Fruit fly (Drosophila melanogaster) whole organism, embryonic: Measurements from ENCODE around the gene lin-28.

Experiments
- ATbp ChIP-seq: fragments of 200-800 bp; sonication (Bioruptor generic); optimal IDR thresholded peaks from 2 replicates; lab custom pipeline; 2017; ENCODE audit warnings: missing biosample characterization, mild to moderate bottlenecking, missing genetic modification characterization, missing genetic modification reagents
- CG12219 ChIP-seq: fragments of 200-800 bp; sonication (Bioruptor generic); optimal IDR thresholded peaks from 3 replicates; lab custom pipeline; 2018; ENCODE audit warnings: missing biosample characterization, mild to moderate bottlenecking, missing genetic modification characterization
- CG12942 ChIP-seq: fragments of 200-800 bp; sonication (Bioruptor generic); optimal IDR thresholded peaks from 3 replicates; lab custom pipeline; 2016; ENCODE audit warnings: missing biosample characterization, missing genetic modification characterization
- CG13775 ChIP-seq: fragments of 200-800 bp; sonication (Bioruptor generic); optimal IDR thresholded peaks from 3 replicates; lab custom pipeline; 2017; ENCODE audit warnings: missing biosample characterization, mild to moderate bottlenecking, missing genetic modification characterization
- CG14050 ChIP-seq: fragments of 200-800 bp; sonication (Bioruptor generic); IDR thresholded peaks from 3 replicates; pipeline ENCODE4 v1.3.6; 2022; ENCODE audit warnings: missing biosample characterization, missing genetic modification characterization
- CG14710 ChIP-seq: fragments of 200-800 bp; sonication (Bioruptor generic); optimal IDR thresholded peaks from 3 replicates; lab custom pipeline; 2019; ENCODE audit warnings: missing biosample characterization, mild to moderate bottlenecking, missing genetic modification characterization, moderate library complexity
- CG15479 ChIP-seq: fragments of 200-800 bp; sonication (Bioruptor generic); optimal IDR thresholded peaks from 3 replicates; lab custom pipeline; 2019; ENCODE audit warnings: missing biosample characterization, mild to moderate bottlenecking, missing genetic modification characterization, moderate library complexity
- CG17361 ChIP-seq: fragments of 200-800 bp; sonication (Bioruptor generic); IDR thresholded peaks from 3 replicates; pipeline ENCODE4 v1.3.6; 2022; ENCODE audit warnings: missing biosample characterization, missing genetic modification characterization
- CG2120 ChIP-seq: fragments of 200-800 bp; sonication (Bioruptor generic); optimal IDR thresholded peaks from 3 replicates; lab custom pipeline; 2016; ENCODE audit warnings: missing biosample characterization, missing genetic modification characterization
- CG2678 ChIP-seq: fragments of 200-800 bp; sonication (Bioruptor generic); optimal IDR thresholded peaks from 3 replicates; lab custom pipeline; 2019; ENCODE audit warnings: missing biosample characterization, mild to moderate bottlenecking, missing genetic modification characterization, moderate library complexity
- CG2712 ChIP-seq: fragments of 200-800 bp; optimal IDR thresholded peaks from 3 replicates; lab custom pipeline; 2019; ENCODE audit warnings: missing biosample characterization, mild to moderate bottlenecking, missing genetic modification characterization, moderate library complexity
- CG34376 ChIP-seq: fragments of 200-800 bp; sonication (Bioruptor generic); optimal IDR thresholded peaks from 2 replicates; lab custom pipeline; 2018; ENCODE audit warnings: missing biosample characterization, mild to moderate bottlenecking, missing genetic modification characterization
- CG6654 ChIP-seq: fragments of 200-800 bp; sonication (Bioruptor generic); optimal IDR thresholded peaks from 2 replicates; lab custom pipeline; 2017; ENCODE audit warnings: missing biosample characterization, mild to moderate bottlenecking, missing genetic modification characterization
- CG6813 ChIP-seq: fragments of 200-800 bp; sonication (Bioruptor generic); optimal IDR thresholded peaks from 2 replicates; lab custom pipeline; 2017; ENCODE audit warnings: missing biosample characterization, missing genetic modification characterization, mild to moderate bottlenecking, moderate library complexity, missing genetic modification reagents
- CG7786 ChIP-seq: fragments of 200-800 bp; sonication (Bioruptor generic); optimal IDR thresholded peaks from 2 replicates; lab custom pipeline; 2016; ENCODE audit warnings: missing biosample characterization, missing genetic modification characterization
- CG8388 ChIP-seq: fragments of 200-800 bp; sonication (Bioruptor generic); optimal IDR thresholded peaks from 2 replicates; lab custom pipeline; 2019; ENCODE audit warnings: missing biosample characterization, mild to moderate bottlenecking, missing genetic modification characterization, moderate library complexity
- CkIIα-i1 ChIP-seq: fragments of 200-800 bp; sonication (Bioruptor generic); IDR thresholded peaks from 2 replicates; pipeline ENCODE4 v1.3.6; 2022; ENCODE audit warnings: missing biosample characterization, missing genetic modification characterization
- Dek ChIP-seq: fragments of 200-800 bp; sonication (Bioruptor generic); optimal IDR thresholded peaks from 3 replicates; lab custom pipeline; 2019; ENCODE audit warnings: missing biosample characterization, mild to moderate bottlenecking, missing genetic modification characterization, moderate library complexity
- Dip3 ChIP-seq: fragments of 200-800 bp; sonication (Bioruptor generic); optimal IDR thresholded peaks from 3 replicates; lab custom pipeline; 2016; ENCODE audit warnings: missing biosample characterization, missing genetic modification characterization
- Dp ChIP-seq: fragments of 200-800 bp; sonication (Bioruptor generic); optimal IDR thresholded peaks from 2 replicates; lab custom pipeline; 2018; ENCODE audit warnings: missing biosample characterization, mild to moderate bottlenecking, missing genetic modification characterization, moderate library complexity
- E2f2 ChIP-seq: fragments of 200-800 bp; sonication (Bioruptor generic); IDR thresholded peaks from 2 replicates; pipeline ENCODE4 v1.3.6; 2022; ENCODE audit warnings: missing biosample characterization, missing genetic modification characterization
- H15 ChIP-seq: fragments of 200-800 bp; sonication (Bioruptor generic); IDR thresholded peaks from 3 replicates; pipeline ENCODE4 v1.3.6; 2022; ENCODE audit warnings: missing biosample characterization, missing genetic modification characterization
- HLHmδ ChIP-seq: fragments of 200-800 bp; sonication (Bioruptor generic); optimal IDR thresholded peaks from 2 replicates; lab custom pipeline; 2018; ENCODE audit warnings: missing biosample characterization, mild to moderate bottlenecking, missing genetic modification characterization, moderate library complexity
- Hey ChIP-seq: fragments of 200-800 bp; sonication (Bioruptor generic); optimal IDR thresholded peaks from 3 replicates; lab custom pipeline; 2018; ENCODE audit warnings: missing biosample characterization, mild to moderate bottlenecking, missing genetic modification characterization
- Hmr ChIP-seq: fragments of 200-800 bp; sonication (Bioruptor generic); optimal IDR thresholded peaks from 3 replicates; lab custom pipeline; 2017; ENCODE audit warnings: mild to moderate bottlenecking, missing biosample characterization, missing genetic modification reagents, missing genetic modification characterization
- Jarid2 ChIP-seq: fragments of 200-800 bp; sonication (Bioruptor generic); optimal IDR thresholded peaks from 3 replicates; lab custom pipeline; 2017; ENCODE audit warnings: mild to moderate bottlenecking, missing biosample characterization, missing genetic modification reagents, missing genetic modification characterization
- Pdp1 ChIP-seq, 2 experiments: fragments of 200-800 bp; sonication (Bioruptor generic); optimal IDR thresholded peaks; 3 replicates each; lab custom pipeline; 2016; ENCODE audit warnings: missing biosample characterization in 2 of 2, missing genetic modification characterization in 2 of 2, mild to moderate bottlenecking in 1 of 2, moderate library complexity in 1 of 2
- Stat92E ChIP-seq, 3 experiments: fragments of >200 bp in 2 of 3; fragments of 200-800 bp in 1 of 3; sonication (Bioruptor generic) in 1 of 3; optimal IDR thresholded peaks; 2 replicates each; lab custom pipeline; 2017 to 2019; ENCODE audit warnings: missing biosample characterization in 3 of 3, missing genetic modification characterization in 3 of 3, mild to moderate bottlenecking in 1 of 3, moderate library complexity in 1 of 3
- TFAM ChIP-seq: fragments of 200-800 bp; sonication (Bioruptor generic); optimal IDR thresholded peaks from 2 replicates; lab custom pipeline; 2017; ENCODE audit warnings: missing biosample characterization, missing genetic modification characterization, inconsistent platforms
- abd-A ChIP-seq: fragments of 200-800 bp; sonication (Bioruptor generic); optimal IDR thresholded peaks from 3 replicates; lab custom pipeline; 2019; ENCODE audit warnings: missing biosample characterization, mild to moderate bottlenecking, missing genetic modification characterization, moderate library complexity
- ap ChIP-seq: fragments of 200-800 bp; sonication (Bioruptor generic); IDR thresholded peaks from 2 replicates; pipeline ENCODE4 v1.3.6; 2022; ENCODE audit warnings: missing biosample characterization, missing genetic modification characterization
- bbx ChIP-seq: fragments of 200-800 bp; sonication (Bioruptor generic); IDR thresholded peaks from 2 replicates; pipeline ENCODE4 v1.3.6; 2022; ENCODE audit warnings: missing biosample characterization, missing genetic modification characterization; ENCODE audit not compliant: partially characterized antibody
- bcd ChIP-seq: fragments of 200-800 bp; sonication (Bioruptor generic); optimal IDR thresholded peaks from 2 replicates; lab custom pipeline; 2017; ENCODE audit warnings: missing biosample characterization, mild to moderate bottlenecking, missing genetic modification characterization
- crol ChIP-seq: fragments of 200-800 bp; sonication (Bioruptor generic); IDR thresholded peaks from 2 replicates; pipeline ENCODE4 v1.3.6; 2022; ENCODE audit warnings: missing biosample characterization, missing genetic modification characterization
- dan ChIP-seq: fragments of 200-800 bp; sonication (Bioruptor generic); IDR thresholded peaks from 2 replicates; pipeline ENCODE4 v1.3.6; 2022; ENCODE audit warnings: missing biosample characterization, missing genetic modification characterization
- dmrt11E ChIP-seq: fragments of 200-800 bp; sonication (Bioruptor generic); optimal IDR thresholded peaks from 3 replicates; lab custom pipeline; 2018; ENCODE audit warnings: missing biosample characterization, mild to moderate bottlenecking, missing genetic modification characterization, moderate library complexity
- dpn ChIP-seq, 2 experiments: fragments of 200-800 bp; sonication (Bioruptor generic); optimal IDR thresholded peaks; 3 replicates each; lab custom pipeline; 2016; ENCODE audit warnings: missing biosample characterization in 2 of 2, missing genetic modification characterization in 2 of 2
- gt ChIP-seq: fragments of 200-800 bp; sonication (Bioruptor generic); IDR thresholded peaks from 2 replicates; pipeline ENCODE4 v1.3.6; 2022; ENCODE audit warnings: missing biosample characterization, missing genetic modification characterization
- hb ChIP-seq: fragments of 200-800 bp; sonication (Bioruptor generic); IDR thresholded peaks from 3 replicates; pipeline ENCODE4 v1.3.6; 2022; ENCODE audit warnings: missing biosample characterization, missing genetic modification characterization; ENCODE audit not compliant: partially characterized antibody
- lbe ChIP-seq: fragments of 200-800 bp; sonication (Bioruptor generic); optimal IDR thresholded peaks from 2 replicates; lab custom pipeline; 2016; ENCODE audit warnings: missing biosample characterization, mild to moderate bottlenecking, missing genetic modification characterization
- lmd ChIP-seq: fragments of 200-800 bp; sonication (Bioruptor generic); IDR thresholded peaks from 2 replicates; pipeline ENCODE4 v1.3.6; 2022; ENCODE audit warnings: missing biosample characterization, missing genetic modification characterization
- lov ChIP-seq, 2 experiments: fragments of 200-800 bp in 1 of 2; fragments of >200 bp in 1 of 2; sonication (Bioruptor generic) in 1 of 2; IDR thresholded peaks in 1 of 2; optimal IDR thresholded peaks in 1 of 2; 2 replicates in 1 of 2; 3 replicates in 1 of 2; pipeline versions ENCODE4 v1.3.6 to Lab custom; 2017 to 2022; ENCODE audit warnings: missing biosample characterization in 1 of 2, missing genetic modification characterization in 1 of 2
- psq ChIP-seq: fragments of 200-800 bp; sonication (Bioruptor generic); optimal IDR thresholded peaks from 2 replicates; lab custom pipeline; 2017; ENCODE audit warnings: missing biosample characterization, missing genetic modification characterization
- sd ChIP-seq: fragments of 200-800 bp; sonication (Bioruptor generic); optimal IDR thresholded peaks from 3 replicates; lab custom pipeline; 2018; ENCODE audit warnings: missing biosample characterization, mild to moderate bottlenecking, missing genetic modification characterization, moderate library complexity
- slbo ChIP-seq: fragments of 200-800 bp; sonication (Bioruptor generic); IDR thresholded peaks from 2 replicates; pipeline ENCODE4 v1.3.6; 2022; ENCODE audit warnings: missing biosample characterization, missing genetic modification characterization
- slou ChIP-seq: fragments of 200-800 bp; sonication (Bioruptor generic); optimal IDR thresholded peaks from 3 replicates; lab custom pipeline; 2016; ENCODE audit warnings: missing biosample characterization, missing genetic modification characterization
- ttk ChIP-seq: fragments of 200-800 bp; sonication (Bioruptor generic); IDR thresholded peaks from 2 replicates; pipeline ENCODE4 v2.1.2; 2022; ENCODE audit warnings: missing biosample characterization, missing genetic modification characterization
- unc-4 ChIP-seq: fragments of 200-800 bp; sonication (Bioruptor generic); IDR thresholded peaks from 2 replicates; pipeline ENCODE4 v1.3.6; 2022; ENCODE audit warnings: missing biosample characterization, missing genetic modification characterization; ENCODE audit not compliant: partially characterized antibody

The lin-28 gene

dm6 chr3L:5627816-5628215 lies 26.7 kb upstream of the lin-28 start (continued):
- no peak for TF ChIP-seq Jarid2 (GFP tag; lab: Kevin White, UChicago)
- TF ChIP-seq psq (GFP tag; lab: Kevin White, UChicago) = peak; percentile 23
- no peak for TF ChIP-seq HLHmδ (GFP tag; lab: Kevin White, UChicago)
- no peak for TF ChIP-seq gt (GFP tag; lab: Robert Waterston, UW)
- TF ChIP-seq CG14710 (tag; lab: Kevin White, UChicago) = peak; percentile 18
- TF ChIP-seq Hmr (GFP tag; lab: Kevin White, UChicago) = no peak
- no peak for TF ChIP-seq CG7786
- no peak for TF ChIP-seq CG12219 (GFP tag; lab: Kevin White, UChicago)
- TF ChIP-seq, all 482 proteins: peak for 13

dm6 chr3L:5630176-5630583 lies 24.3 kb upstream of the lin-28 start:
- TF ChIP-seq slou (GFP tag; lab: Kevin White, UChicago) (peak; percentile 45), lbe (no peak), unc-4 (GFP tag; lab: Robert Waterston, UW) (no peak), CG8388 (GFP tag; lab: Kevin White, UChicago) (peak; percentile 12), lmd (GFP tag; lab: Robert Waterston, UW) (no peak), ttk (GFP tag; lab: Robert Waterston, UW) (no peak), CG17361 (GFP tag; lab: Robert Waterston, UW) (peak; percentile 81; the same call in 2 of the 3 replicates), CG14050 (GFP tag; lab: Robert Waterston, UW) (no peak), Dek (tag; lab: Kevin White, UChicago) (no peak), sd (tag; lab: Kevin White, UChicago) (no peak), ATbp (GFP tag; lab: Kevin White, UChicago) (no peak), bbx (GFP tag; lab: Robert Waterston, UW) (no peak), dmrt11E (tag; lab: Kevin White, UChicago) (peak; percentile 50), CG13775 (GFP tag; lab: Kevin White, UChicago) (peak; percentile 23), TFAM (GFP tag; lab: Kevin White, UChicago) (no peak), crol (GFP tag; lab: Robert Waterston, UW) (no peak), Dip3 (GFP tag; lab: Kevin White, UChicago) (no peak), H15 (GFP tag; lab: Robert Waterston, UW) (no peak), gt (GFP tag; lab: Robert Waterston, UW) (no peak), lov (optimal IDR thresholded peaks at IDR 0.05; lab: Kevin White, UChicago) (no peak), lov (GFP tag; IDR thresholded peaks at IDR 0.05; lab: Robert Waterston, UW) (no peak), bcd (GFP tag; lab: Kevin White, UChicago) (peak; percentile 45), ap (GFP tag; lab: Robert Waterston, UW) (no peak), CG2678 (tag; lab: Kevin White, UChicago) (peak; percentile 83), Hey (tag; lab: Kevin White, UChicago) (no peak), Dp (GFP tag; lab: Kevin White, UChicago) (no peak), Pdp1 (GFP tag; optimal IDR thresholded peaks at IDR 0.05; lab: Kevin White, UChicago) (peak in 1 of 2 experiments; percentile 29), Stat92E (GFP tag; optimal IDR thresholded peaks at IDR 0.05; lab: Kevin White, UChicago) (peak in 1 of 3 experiments; percentile 39), CG2120 (GFP tag; lab: Kevin White, UChicago) (peak; percentile 40), CG34376 (no peak), E2f2 (no peak), CG6813 (GFP tag; lab: Kevin White, UChicago) (no peak), dpn (GFP tag; optimal IDR thresholded peaks at IDR 0.05; lab: Kevin White, UChicago) (no peak), CG6654 (GFP tag; lab: Kevin White, UChicago) (peak; percentile 15), abd-A (tag; lab: Kevin White, UChicago) (no peak), CG12942 (GFP tag; lab: Kevin White, UChicago) (no peak), slbo (GFP tag; lab: Robert Waterston, UW) (peak; percentile 45), CG2712 (peak; percentile 52), hb (GFP tag; lab: Robert Waterston, UW) (no peak), CkIIα-i1 (GFP tag; lab: Robert Waterston, UW) (no peak), dan (GFP tag; lab: Robert Waterston, UW) (no peak), CG15479 (GFP tag; lab: Kevin White, UChicago) (no peak)
